Fruit fly (Drosophila melanogaster) whole organism, pupa: ENCODE measurements around the gene CG14223.

Experiments used
- CG10348 ChIP-seq: fragments of 200-800 bp; sonication (Bioruptor generic); IDR thresholded peaks from 2 replicates; pipeline ENCODE4 v1.3.6; 2022; ENCODE audit warnings: missing biosample characterization, missing genetic modification characterization
- CG12605 ChIP-seq: fragments of 200-800 bp; sonication (Bioruptor generic); IDR thresholded peaks from 2 replicates; pipeline ENCODE4 v1.3.6; 2022; ENCODE audit warnings: missing biosample characterization, missing genetic modification characterization
- CG13204 ChIP-seq: fragments of 200-800 bp; sonication (Bioruptor generic); optimal IDR thresholded peaks from 2 replicates; lab custom pipeline; 2018; ENCODE audit warnings: missing biosample characterization, mild to moderate bottlenecking, missing genetic modification characterization, moderate library complexity
- CG14655 ChIP-seq: fragments of 200-800 bp; sonication (Bioruptor generic); optimal IDR thresholded peaks from 3 replicates; lab custom pipeline; 2017; ENCODE audit warnings: mild to moderate bottlenecking, missing biosample characterization, missing genetic modification reagents, missing genetic modification characterization
- CG15710 ChIP-seq: fragments of 200-800 bp; sonication (Bioruptor generic); optimal IDR thresholded peaks from 2 replicates; lab custom pipeline; 2018; ENCODE audit warnings: missing biosample characterization, mild to moderate bottlenecking, missing genetic modification characterization, moderate library complexity
- CG17806 ChIP-seq: fragments of 200-800 bp; sonication (Bioruptor generic); optimal IDR thresholded peaks from 2 replicates; lab custom pipeline; 2018; ENCODE audit warnings: missing biosample characterization, mild to moderate bottlenecking, missing genetic modification characterization, moderate library complexity
- CG32121 ChIP-seq: fragments of 200-800 bp; sonication (Bioruptor generic); IDR thresholded peaks from 2 replicates; pipeline ENCODE4 v1.3.6; 2022; ENCODE audit warnings: missing biosample characterization, missing genetic modification characterization
- CG34367 ChIP-seq: fragments of 200-800 bp; sonication (Bioruptor generic); optimal IDR thresholded peaks from 2 replicates; lab custom pipeline; 2018; ENCODE audit warnings: missing biosample characterization, mild to moderate bottlenecking, missing genetic modification characterization
- CG4496 ChIP-seq: fragments of 200-800 bp; sonication (Bioruptor generic); IDR thresholded peaks from 3 replicates; pipeline ENCODE4 v1.3.6; 2022; ENCODE audit warnings: missing biosample characterization, missing genetic modification characterization
- CG8159 ChIP-seq: fragments of 200-800 bp; sonication (Bioruptor generic); optimal IDR thresholded peaks from 3 replicates; lab custom pipeline; 2018; ENCODE audit warnings: missing biosample characterization, mild to moderate bottlenecking, missing genetic modification characterization, moderate library complexity
- CG8301 ChIP-seq: fragments of 200-800 bp; sonication (Bioruptor generic); optimal IDR thresholded peaks from 2 replicates; lab custom pipeline; 2018; ENCODE audit warnings: missing biosample characterization, mild to moderate bottlenecking, missing genetic modification characterization
- CG9948 ChIP-seq: fragments of 200-800 bp; sonication (Bioruptor generic); optimal IDR thresholded peaks from 2 replicates; lab custom pipeline; 2018; ENCODE audit warnings: missing biosample characterization, mild to moderate bottlenecking, missing genetic modification characterization, moderate library complexity
- D1 ChIP-seq: fragments of 200-800 bp; sonication (Bioruptor generic); optimal IDR thresholded peaks from 2 replicates; lab custom pipeline; 2018; ENCODE audit warnings: missing biosample characterization, mild to moderate bottlenecking, missing genetic modification characterization, moderate library complexity
- EcR ChIP-seq: fragments of 200-800 bp; sonication (Bioruptor generic); optimal IDR thresholded peaks from 3 replicates; lab custom pipeline; 2019; ENCODE audit warnings: missing biosample characterization, missing genetic modification characterization, mild to moderate bottlenecking, moderate library complexity, missing genetic modification reagents
- Ets98B ChIP-seq: fragments of 200-800 bp; sonication (Bioruptor generic); IDR thresholded peaks from 2 replicates; pipeline ENCODE4 v1.3.6; 2022; ENCODE audit warnings: missing biosample characterization, missing genetic modification characterization
- Pif1A ChIP-seq: fragments of 200-800 bp; sonication (Bioruptor generic); optimal IDR thresholded peaks from 3 replicates; lab custom pipeline; 2016; ENCODE audit warnings: missing biosample characterization, missing genetic modification characterization
- Pif1B ChIP-seq: fragments of 200-800 bp; sonication (Bioruptor generic); optimal IDR thresholded peaks from 3 replicates; lab custom pipeline; 2016; ENCODE audit warnings: missing biosample characterization, missing genetic modification characterization
- Snoo ChIP-seq: fragments of 200-800 bp; sonication (Bioruptor generic); optimal IDR thresholded peaks from 3 replicates; lab custom pipeline; 2017; ENCODE audit warnings: missing biosample characterization, mild to moderate bottlenecking, missing genetic modification characterization, inconsistent platforms
- fd96Ca ChIP-seq: fragments of 200-800 bp; sonication (Bioruptor generic); IDR thresholded peaks from 3 replicates; pipeline ENCODE4 v1.3.6; 2022; ENCODE audit warnings: missing biosample characterization, missing genetic modification characterization
- rn ChIP-seq: fragments of 200-800 bp; sonication (Bioruptor generic); IDR thresholded peaks from 2 replicates; pipeline ENCODE4 v1.3.6; 2022; ENCODE audit warnings: missing biosample characterization, missing genetic modification characterization

The CG14223 gene

dm6 chrX:19631365-19631832 lies 32.4 kb downstream of the CG14223 start:
- TF ChIP-seq Ets98B (GFP tag; lab: Robert Waterston, UW) (peak; percentile 41; the same call in 1 of the 2 replicates), CG17806 (tag; lab: Kevin White, UChicago) (no peak), CG15710 (tag; lab: Kevin White, UChicago) (no peak), EcR (GFP tag; lab: Kevin White, UChicago) (peak; percentile 79), CG32121 (peak; percentile 43; the same call in 1 of the 2 replicates), CG12605 (GFP tag; lab: Robert Waterston, UW) (peak; percentile 16; the same call in 1 of the 2 replicates), CG14655 (GFP tag; lab: Kevin White, UChicago) (no peak), CG13204 (GFP tag; lab: Kevin White, UChicago) (peak; percentile 81), fd96Ca (GFP tag; lab: Robert Waterston, UW) (0 out of 3 replicates have a peak, but pooled peaks have one; percentile 29), Pif1B (GFP tag; lab: Kevin White, UChicago) (no peak), CG4496 (GFP tag; lab: Robert Waterston, UW) (peak; percentile 67; the same call in 2 of the 3 replicates)

- no peak for TF ChIP-seq CG12605 (GFP tag; lab: Robert Waterston, UW)
- TF ChIP-seq CG13204 (GFP tag; lab: Kevin White, UChicago): no peak
- TF ChIP-seq Pif1B (GFP tag; lab: Kevin White, UChicago): no peak
- no peak for TF ChIP-seq Snoo (tag; lab: Kevin White, UChicago)
- TF ChIP-seq CG17806 (tag; lab: Kevin White, UChicago): no peak
- TF ChIP-seq CG8301: no peak
- TF ChIP-seq D1: no peak
- TF ChIP-seq CG9948: no peak
- no peak for TF ChIP-seq Ets98B (GFP tag; lab: Robert Waterston, UW)
- no peak for TF ChIP-seq EcR (GFP tag; lab: Kevin White, UChicago)
- TF ChIP-seq rn (GFP tag; lab: Robert Waterston, UW): no peak
- TF ChIP-seq CG4496 (GFP tag; lab: Robert Waterston, UW): no peak
- TF ChIP-seq CG14655 (GFP tag; lab: Kevin White, UChicago): no peak
Measured at dm6 chrX:19625405-19625804, 38.4 kb downstream of the CG14223 start, which contains the start of gene CG14212. Gene CG14212 (plus strand): TSS chrX:19625705.

dm6 chrX:19622924-19623323 lies 40.8 kb downstream of the CG14223 start, which contains the start of the genes Naa20A and MKP-4:
Gene Naa20A (minus strand): TSS chrX:19623074.
Gene MKP-4 (plus strand): TSS chrX:19623114.
- no peak for TF ChIP-seq fd96Ca (GFP tag; lab: Robert Waterston, UW)
- TF ChIP-seq CG8159 (tag; lab: Kevin White, UChicago): no peak
- no peak for TF ChIP-seq CG4496 (GFP tag; lab: Robert Waterston, UW)
- TF ChIP-seq CG12605 (GFP tag; lab: Robert Waterston, UW): no peak
- TF ChIP-seq CG8301: no peak
- no peak for TF ChIP-seq CG10348 (GFP tag; lab: Robert Waterston, UW)
- TF ChIP-seq CG9948: no peak

DNA sequence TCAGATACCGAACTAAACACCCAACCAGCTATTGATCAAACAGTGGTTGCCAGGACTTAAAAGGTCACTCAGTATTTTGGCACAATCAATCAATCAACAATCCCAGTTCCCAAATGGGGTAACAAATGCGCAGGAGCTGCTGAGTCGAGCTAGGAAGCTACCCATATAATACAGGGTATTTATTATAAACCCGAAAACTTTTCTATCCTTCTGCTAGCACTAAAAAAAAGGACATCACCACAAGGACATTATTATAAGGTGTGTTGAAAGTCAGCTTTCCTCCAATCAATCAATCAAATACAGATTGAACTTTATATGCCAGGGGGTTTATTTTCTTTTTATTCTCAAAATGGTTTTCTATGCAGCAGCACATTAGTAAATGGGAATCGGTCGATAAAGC lies 42.6 kb downstream of the CG14223 start, which contains the start of gene CG14221:
CG14221 (minus strand) TSS at position 101 of the 400 bp plus-strand sequence.
- TF ChIP-seq CG13204 (GFP tag; lab: Kevin White, UChicago) (no peak), CG8159 (tag; lab: Kevin White, UChicago) (no peak), CG17806 (tag; lab: Kevin White, UChicago) (no peak), CG14655 (GFP tag; lab: Kevin White, UChicago) (no peak)
- TF ChIP-seq, all 21 proteins: peak for 0

- TF ChIP-seq CG8301: no peak
- no peak for TF ChIP-seq Snoo (tag; lab: Kevin White, UChicago)
- TF ChIP-seq CG15710 (tag; lab: Kevin White, UChicago): no peak
- TF ChIP-seq CG14655 (GFP tag; lab: Kevin White, UChicago): no peak
- no peak for TF ChIP-seq EcR (GFP tag; lab: Kevin White, UChicago)
- TF ChIP-seq CG17806 (tag; lab: Kevin White, UChicago): no peak
- TF ChIP-seq fd96Ca (GFP tag; lab: Robert Waterston, UW): no peak
- no peak for TF ChIP-seq CG8159 (tag; lab: Kevin White, UChicago)
- no peak for TF ChIP-seq CG34367 (tag; lab: Kevin White, UChicago)
- no peak for TF ChIP-seq CG9948
- no peak for TF ChIP-seq CG13204 (GFP tag; lab: Kevin White, UChicago)
- TF ChIP-seq Pif1A: no peak
- TF ChIP-seq D1: no peak
- no peak for TF ChIP-seq CG12605 (GFP tag; lab: Robert Waterston, UW)
- no peak for TF ChIP-seq Pif1B (GFP tag; lab: Kevin White, UChicago)
- no peak for TF ChIP-seq rn (GFP tag; lab: Robert Waterston, UW)
Measured at dm6 chrX:19618183-19618740, 45.5 kb downstream of the CG14223 start, which contains the start of the genes Pstk and Tim9b. Gene Pstk (minus strand): TSS chrX:19618537. Gene Tim9b (minus strand): TSS chrX:19618537.

DNA sequence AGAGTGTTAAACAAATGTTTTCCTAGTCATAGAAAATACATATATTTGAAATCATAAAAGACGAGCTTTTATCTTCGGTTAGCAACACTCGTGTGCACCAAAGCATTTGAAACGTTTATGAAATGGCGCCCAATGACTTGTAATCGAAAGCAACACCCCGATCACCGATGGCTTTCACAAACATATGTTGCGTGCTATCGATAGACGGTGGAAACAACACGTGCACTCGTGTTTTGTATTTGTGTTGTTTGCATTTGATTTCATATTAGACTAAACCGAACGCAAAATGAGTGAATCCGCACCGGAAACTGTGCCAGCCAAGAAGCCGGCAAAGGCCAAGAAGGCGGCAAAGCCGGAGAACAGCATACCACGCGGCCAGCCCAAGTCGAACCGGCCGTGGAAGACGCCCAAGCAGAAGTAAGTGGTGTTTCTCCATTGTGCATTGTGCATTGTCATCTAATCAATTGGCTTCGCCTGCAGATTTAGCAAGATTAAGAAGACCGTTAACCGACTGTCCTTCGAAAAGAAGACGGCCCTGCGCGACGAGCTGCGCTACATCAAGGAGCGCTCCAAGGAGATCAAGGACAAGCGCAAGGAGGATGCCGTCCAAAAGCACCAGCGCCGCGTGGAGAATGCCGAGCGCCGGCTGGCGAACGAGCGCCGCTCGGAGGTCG lies 47.6 kb downstream of the CG14223 start, which contains the start of gene CG14210:
CG14210 (plus strand) TSS at position 207 of the 674 bp plus-strand sequence.
- no peak for TF ChIP-seq CG34367 (tag; lab: Kevin White, UChicago)
- TF ChIP-seq CG17806 (tag; lab: Kevin White, UChicago): no peak
- no peak for TF ChIP-seq fd96Ca (GFP tag; lab: Robert Waterston, UW)
- no peak for TF ChIP-seq rn (GFP tag; lab: Robert Waterston, UW)
- no peak for TF ChIP-seq CG13204 (GFP tag; lab: Kevin White, UChicago)
- TF ChIP-seq CG12605 (GFP tag; lab: Robert Waterston, UW): no peak
- TF ChIP-seq CG9948: no peak
- no peak for TF ChIP-seq EcR (GFP tag; lab: Kevin White, UChicago)
